Comparison of ENCODE assay signal across 2 worm cellular contexts in genomic region chrX:6091967-6092366, ce11.
A peak's percentile ranks its signal among the peaks of the same experiment; 100 is the strongest.
TF ChIP-seq lines count a peak whose summit lies in the region.

Gene hsp-3 (minus strand): TSS chrX:6092124.

TF ChIP-seq in whole organism, L1 larva, 84 proteins besides CTCF, POLR2A, EP300 and RAD21 (continued from another document):
- TF ChIP-seq sup-37 (GFP tag; optimal IDR thresholded peaks at IDR 0.05; lab: Kevin White, UChicago) (peak; percentile 97), elt-3 (tag; optimal IDR thresholded peaks at IDR 0.05; lab: Kevin White, UChicago) (peak in 5 of 6 experiments; percentile 58 to 96 (median 80)), aha-1 (tag; optimal IDR thresholded peaks at IDR 0.05; lab: Kevin White, UChicago) (peak; percentile 75), ztf-11 (tag; optimal IDR thresholded peaks at IDR 0.05; lab: Kevin White, UChicago) (peak in 1 of 2 experiments; percentile 93), zip-4 (GFP tag; optimal IDR thresholded peaks at IDR 0.05; lab: Kevin White, UChicago) (peak; percentile 86), nhr-84 (tag; optimal IDR thresholded peaks at IDR 0.05; lab: Kevin White, UChicago) (no peak), isw-1 (GFP tag; IDR thresholded peaks at IDR 0.05; lab: Robert Waterston, UW) (peak; percentile 96), efl-1 (optimal IDR thresholded peaks at IDR 0.05; lab: Kevin White, UChicago) (peak; percentile 84 to 92), efl-1 (GFP tag; optimal IDR thresholded peaks at IDR 0.05 in 1 of 2; lab: Kevin White, UChicago) (peak; percentile 84 to 97), ces-1 (GFP tag; optimal IDR thresholded peaks at IDR 0.05; lab: Kevin White, UChicago) (no peak), sox-4 (tag; optimal IDR thresholded peaks at IDR 0.05; lab: Kevin White, UChicago) (peak; percentile 67), lir-3 (tag; optimal IDR thresholded peaks at IDR 0.05; lab: Kevin White, UChicago; ENCODE audit: poor library complexity) (peak; percentile 89), mep-1 (tag; optimal IDR thresholded peaks at IDR 0.05; lab: Kevin White, UChicago) (peak; percentile 92), nhr-11 (tag; optimal IDR thresholded peaks at IDR 0.05; lab: Kevin White, UChicago) (peak; percentile 84), ama-1 (optimal IDR thresholded peaks at IDR 0.05; lab: Kevin White, UChicago) (no peak), unc-130 (tag; optimal IDR thresholded peaks at IDR 0.05; lab: Kevin White, UChicago) (peak; percentile 33), zag-1 (tag; optimal IDR thresholded peaks at IDR 0.05; lab: Kevin White, UChicago) (no peak), lin-14 (GFP tag; optimal IDR thresholded peaks at IDR 0.05; lab: Kevin White, UChicago) (peak; percentile 99), vab-15 (tag; optimal IDR thresholded peaks at IDR 0.05; lab: Kevin White, UChicago) (peak; percentile 49), lsy-2 (tag; optimal IDR thresholded peaks at IDR 0.05; lab: Kevin White, UChicago) (peak; percentile 95 to 97), lin-39 (tag; optimal IDR thresholded peaks at IDR 0.05; lab: Kevin White, UChicago) (peak; percentile 73), fkh-10 (GFP tag; optimal IDR thresholded peaks at IDR 0.05; lab: Kevin White, UChicago) (peak; percentile 87), egl-27 (tag; optimal IDR thresholded peaks at IDR 0.05; lab: Kevin White, UChicago) (peak; percentile 79 to 88), fkh-8 (tag; optimal IDR thresholded peaks at IDR 0.05; lab: Kevin White, UChicago) (peak; percentile 98)
TF ChIP-seq in whole organism, L1 larva: peak in this region for 66.

TF ChIP-seq in whole organism, young adult, 124 proteins besides CTCF, POLR2A, EP300 and RAD21 (continued from another document):
- peak; percentile 70; the same call in 1 of the 2 replicates for TF ChIP-seq C17E4.6 (GFP tag; IDR thresholded peaks at IDR 0.05; lab: Robert Waterston, UW)
- no peak for TF ChIP-seq Y53F4B.3 (GFP tag; IDR thresholded peaks at IDR 0.05; lab: Robert Waterston, UW)
- peak; percentile 93 for TF ChIP-seq K11D2.4 (GFP tag; IDR thresholded peaks at IDR 0.05; lab: Robert Waterston, UW)
- TF ChIP-seq tlf-1 (GFP tag; optimal IDR thresholded peaks at IDR 0.05; lab: Kevin White, UChicago): peak; percentile 94
- TF ChIP-seq attf-6 (GFP tag; IDR thresholded peaks at IDR 0.05; lab: Robert Waterston, UW): no peak
- TF ChIP-seq ZK185.1 (tag; optimal IDR thresholded peaks at IDR 0.05; lab: Kevin White, UChicago; ENCODE audit: poor library complexity, severe bottlenecking): peak; percentile 49
- TF ChIP-seq madf-6 (GFP tag; IDR thresholded peaks at IDR 0.05; lab: Robert Waterston, UW): no peak
- TF ChIP-seq ztf-26 (tag; optimal IDR thresholded peaks at IDR 0.05; lab: Kevin White, UChicago): peak; percentile 95
- no peak for TF ChIP-seq nhr-120 (GFP tag; IDR thresholded peaks at IDR 0.05; lab: Robert Waterston, UW)
- TF ChIP-seq him-1 (tag; optimal IDR thresholded peaks at IDR 0.05; lab: Kevin White, UChicago): no peak
- TF ChIP-seq T26A5.8 (tag; optimal IDR thresholded peaks at IDR 0.05; lab: Kevin White, UChicago): no peak
- TF ChIP-seq Y53G8AR.9 (GFP tag; conservative IDR thresholded peaks at IDR 0.05; lab: Robert Waterston, UW): peak; percentile 94
- TF ChIP-seq hrde-1 (tag; optimal IDR thresholded peaks at IDR 0.05; lab: Kevin White, UChicago; ENCODE audit: borderline replicate concordance): peak; percentile 1
- TF ChIP-seq madf-10 (tag; optimal IDR thresholded peaks at IDR 0.05; lab: Kevin White, UChicago): peak; percentile 93
- TF ChIP-seq Y95B8A.8 (GFP tag; IDR thresholded peaks at IDR 0.05; lab: Robert Waterston, UW): peak; percentile 85; the same call in 1 of the 2 replicates
- peak; percentile 98 for TF ChIP-seq ceh-27 (GFP tag; optimal IDR thresholded peaks at IDR 0.05; lab: Kevin White, UChicago)
- peak; percentile 99 for TF ChIP-seq nfya-2 (GFP tag; IDR thresholded peaks at IDR 0.05; lab: Robert Waterston, UW)
- no peak for TF ChIP-seq snpc-1.1 (tag; optimal IDR thresholded peaks at IDR 0.05; lab: Kevin White, UChicago; ENCODE audit: insufficient read depth)
- no peak for TF ChIP-seq snpc-1.3 (tag; optimal IDR thresholded peaks at IDR 0.05; lab: Kevin White, UChicago; ENCODE audit: insufficient read depth)
- TF ChIP-seq rpc-1 (optimal IDR thresholded peaks at IDR 0.05; lab: Kevin White, UChicago): no peak
- TF ChIP-seq rpc-1 (tag; optimal IDR thresholded peaks at IDR 0.05; lab: Kevin White, UChicago): no peak
- peak; percentile 94 for TF ChIP-seq egrh-3 (GFP tag; IDR thresholded peaks at IDR 0.05; lab: Robert Waterston, UW)
- no peak for TF ChIP-seq Y79H2A.3 (GFP tag; conservative IDR thresholded peaks at IDR 0.05; lab: Robert Waterston, UW)
- TF ChIP-seq madf-8 (GFP tag; conservative IDR thresholded peaks at IDR 0.05; lab: Robert Waterston, UW): no peak
- peak; percentile 93 for TF ChIP-seq ztf-22 (GFP tag; optimal IDR thresholded peaks at IDR 0.05; lab: Kevin White, UChicago)
- TF ChIP-seq hsf-1 (GFP tag; IDR thresholded peaks at IDR 0.05; lab: Robert Waterston, UW): no peak
- TF ChIP-seq dox-1 (GFP tag; IDR thresholded peaks at IDR 0.05; lab: Robert Waterston, UW): peak; percentile 98
TF ChIP-seq in whole organism, young adult: peak in this region for 81.
